Comparison of ENCODE assay signal across 2 worm cellular contexts in the genomic region with DNA sequence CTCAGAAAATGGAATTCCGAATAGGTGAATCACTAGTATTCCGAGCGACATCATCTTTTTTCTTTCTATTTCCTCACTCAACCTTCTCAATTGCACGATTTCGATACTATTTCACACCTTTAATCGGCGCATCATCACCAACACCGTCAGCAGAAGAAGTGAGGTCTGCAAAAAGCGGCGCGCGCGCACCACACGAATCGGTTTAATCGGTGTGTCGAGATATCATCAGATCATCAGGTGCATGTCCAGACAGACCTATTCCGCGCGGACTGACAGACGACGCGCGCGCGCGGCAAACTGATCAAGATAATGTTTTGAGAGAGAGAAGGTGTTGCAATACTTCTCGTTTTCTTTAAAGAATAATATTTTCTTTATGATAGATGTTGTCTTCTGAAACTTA.
TF ChIP-seq lines count a peak whose summit lies in the region.

No protein-coding gene starts in this region.

TF ChIP-seq in whole organism, L2 larva, 48 proteins besides CTCF, POLR2A, EP300 and RAD21 (continued from another document):
- no peak for TF ChIP-seq crh-2 (tag; optimal IDR thresholded peaks at IDR 0.05; lab: Kevin White, UChicago)
- TF ChIP-seq unc-62 (GFP tag; optimal IDR thresholded peaks at IDR 0.05; lab: Kevin White, UChicago), result no peak
- no peak for TF ChIP-seq skn-1 (tag; optimal IDR thresholded peaks at IDR 0.05; lab: Kevin White, UChicago)
- no peak for TF ChIP-seq nhr-23 (tag; optimal IDR thresholded peaks at IDR 0.05; lab: Kevin White, UChicago)
- TF ChIP-seq elt-1 (tag; optimal IDR thresholded peaks at IDR 0.05; lab: Kevin White, UChicago), result peak; percentile 75
- TF ChIP-seq ceh-16 (tag; optimal IDR thresholded peaks at IDR 0.05; lab: Kevin White, UChicago), result peak; percentile 94
- no peak for TF ChIP-seq ceh-82 (tag; optimal IDR thresholded peaks at IDR 0.05; lab: Kevin White, UChicago)
- TF ChIP-seq sma-9 (GFP tag; optimal IDR thresholded peaks at IDR 0.05; lab: Kevin White, UChicago), result peak; percentile 68
- TF ChIP-seq sma-9 (tag; optimal IDR thresholded peaks at IDR 0.05; lab: Kevin White, UChicago), result no peak
- no peak for TF ChIP-seq ztf-11 (tag; optimal IDR thresholded peaks at IDR 0.05; lab: Kevin White, UChicago)
- TF ChIP-seq lin-11 (tag; optimal IDR thresholded peaks at IDR 0.05; lab: Kevin White, UChicago), result no peak
- no peak for TF ChIP-seq zag-1 (tag; optimal IDR thresholded peaks at IDR 0.05; lab: Kevin White, UChicago)
- no peak for TF ChIP-seq lin-13 (GFP tag; optimal IDR thresholded peaks at IDR 0.05; lab: Kevin White, UChicago)
TF ChIP-seq in whole organism, L2 larva: peak in this region for 5.

TF ChIP-seq in whole organism, L4 larva, 104 proteins besides CTCF, POLR2A, EP300 and RAD21 (continued from another document):
- TF ChIP-seq pqm-1 (tag; optimal IDR thresholded peaks at IDR 0.05; lab: Kevin White, UChicago) (no peak), mes-2 (tag; optimal IDR thresholded peaks at IDR 0.05; lab: Kevin White, UChicago; ENCODE audit: poor library complexity, severe bottlenecking) (peak; percentile 19), ceh-82 (tag; optimal IDR thresholded peaks at IDR 0.05; lab: Kevin White, UChicago) (no peak), mdl-1 (tag; optimal IDR thresholded peaks at IDR 0.05; lab: Kevin White, UChicago) (peak in 1 of 2 experiments; percentile 7), sdz-12 (GFP tag; optimal IDR thresholded peaks at IDR 0.05; lab: Kevin White, UChicago) (no peak), nhr-237 (tag; optimal IDR thresholded peaks at IDR 0.05; lab: Kevin White, UChicago) (no peak), set-16 (GFP tag; IDR thresholded peaks at IDR 0.05; lab: Robert Waterston, UW) (0 out of 2 replicates have a peak, but pooled peaks have one; percentile 18), php-3 (GFP tag; IDR thresholded peaks at IDR 0.05; lab: Robert Waterston, UW) (no peak)
